Worm (Caenorhabditis elegans) whole organism, L2 larva: ENCODE data around the gene unc-82.

ENCODE experiments used
- F13H6.1 ChIP-seq: sonication (generic microtip); optimal IDR thresholded peaks from 2 replicates; lab custom pipeline; 2016; ENCODE audit warnings: missing genetic modification characterization, missing compliant biosample characterization
- ama-1 ChIP-seq: fragments of 150-350 bp; optimal IDR thresholded peaks from 2 replicates; lab custom pipeline; 2018; ENCODE audit warnings: inconsistent platforms
- ceh-16 ChIP-seq: fragments of 150-350 bp; optimal IDR thresholded peaks from 2 replicates; lab custom pipeline; 2014; ENCODE audit warnings: missing biosample characterization, missing genetic modification characterization
- elt-3 ChIP-seq: sonication (generic microtip); optimal IDR thresholded peaks from 2 replicates; lab custom pipeline; 2017; ENCODE audit warnings: missing biosample characterization, missing genetic modification characterization
- nhr-237 ChIP-seq: fragments of 150-350 bp; optimal IDR thresholded peaks from 2 replicates; lab custom pipeline; 2014; ENCODE audit warnings: missing biosample characterization, missing genetic modification characterization
- nhr-25 ChIP-seq: fragments of 150-350 bp; sonication (generic microtip); optimal IDR thresholded peaks from 3 replicates; lab custom pipeline; 2014; ENCODE audit warnings: missing biosample characterization, missing genetic modification characterization
- skn-1 ChIP-seq: sonication (generic microtip); optimal IDR thresholded peaks from 2 replicates; lab custom pipeline; 2017; ENCODE audit warnings: missing biosample characterization, missing genetic modification characterization
- sma-3 ChIP-seq: sonication (generic microtip); optimal IDR thresholded peaks from 2 replicates; lab custom pipeline; 2016; ENCODE audit warnings: missing genetic modification reagents, missing genetic modification characterization, missing compliant biosample characterization
- unc-55 ChIP-seq: fragments of 150-350 bp; sonication (generic microtip); optimal IDR thresholded peaks from 3 replicates; lab custom pipeline; 2014; ENCODE audit warnings: missing biosample characterization, missing genetic modification reagents, missing genetic modification characterization
- ztf-11 ChIP-seq: sonication (generic microtip); optimal IDR thresholded peaks from 2 replicates; lab custom pipeline; 2017; ENCODE audit warnings: missing biosample characterization, missing genetic modification characterization

- TF ChIP-seq nhr-237, result no peak
- TF ChIP-seq ztf-11 (tag; lab: Kevin White, UChicago), result no peak
- TF ChIP-seq sma-3 (GFP tag; lab: Kevin White, UChicago), result no peak
- no peak for TF ChIP-seq elt-3 (tag; lab: Kevin White, UChicago)
- TF ChIP-seq nhr-25 (tag; lab: Kevin White, UChicago), result no peak
- no peak for TF ChIP-seq skn-1
- TF ChIP-seq ceh-16, result no peak
- no peak for TF ChIP-seq F13H6.1 (tag; lab: Kevin White, UChicago)
- TF ChIP-seq unc-55 (GFP tag; lab: Kevin White, UChicago), result peak; percentile 46
- TF ChIP-seq ama-1, result no peak
Measured at ce11 chrIV:7478134-7478533, 53.8 kb downstream of the unc-82 start, which contains the start of gene rod-1.
